Worm (Caenorhabditis elegans): Measurements from ENCODE around the gene sorf-2.
A peak's percentile ranks its signal among the peaks of the same experiment; 100 is the strongest.

Gene sorf-2

ce11 chrIII:5305725-5306124 is 20.7 kb upstream of the sorf-2 start (continued):
- peak; percentile 64 for TF ChIP-seq ceh-27 (GFP tag; optimal IDR thresholded peaks at IDR 0.05)
- TF ChIP-seq aptf-2 (GFP tag; conservative IDR thresholded peaks at IDR 0.05): peak; percentile 72; the same call in 1 of the 2 replicates
- TF ChIP-seq F57C9.4 (tag; optimal IDR thresholded peaks at IDR 0.05): no peak
- TF ChIP-seq efl-1 (GFP tag; optimal IDR thresholded peaks at IDR 0.05): peak; percentile 11
- TF ChIP-seq ZK185.1 (tag; optimal IDR thresholded peaks at IDR 0.05; ENCODE audit: poor library complexity, severe bottlenecking): peak; percentile 94
- TF ChIP-seq mel-28 (tag; optimal IDR thresholded peaks at IDR 0.05; ENCODE audit: borderline replicate concordance): no peak
- peak; percentile 85 for TF ChIP-seq him-1 (tag; optimal IDR thresholded peaks at IDR 0.05)
- peak; percentile 74 for TF ChIP-seq lin-54 (GFP tag; optimal IDR thresholded peaks at IDR 0.05)
- TF ChIP-seq snpc-1.3 (tag; optimal IDR thresholded peaks at IDR 0.05; ENCODE audit: insufficient read depth): peak; percentile 75
- peak; percentile 80 for TF ChIP-seq ztf-18 (tag; optimal IDR thresholded peaks at IDR 0.05)
- peak; percentile 60; the same call in 1 of the 2 replicates for TF ChIP-seq Y67H2A.10 (GFP tag; conservative IDR thresholded peaks at IDR 0.05)
- TF ChIP-seq hlh-26 (GFP tag; conservative IDR thresholded peaks at IDR 0.05): no peak
- TF ChIP-seq hmg-1.2 (GFP tag; IDR thresholded peaks at IDR 0.05): peak; percentile 84
- peak; percentile 81 for TF ChIP-seq fkh-3 (tag; optimal IDR thresholded peaks at IDR 0.05)
- TF ChIP-seq rec-8 (tag; optimal IDR thresholded peaks at IDR 0.05): peak; percentile 83 to 93
- TF ChIP-seq K11D2.4 (GFP tag; IDR thresholded peaks at IDR 0.05): no peak
- TF ChIP-seq sptf-2 (GFP tag; optimal IDR thresholded peaks at IDR 0.05): no peak
- TF ChIP-seq nhr-90 (tag; optimal IDR thresholded peaks at IDR 0.05): peak; percentile 95
- no peak for TF ChIP-seq Y79H2A.3 (GFP tag; conservative IDR thresholded peaks at IDR 0.05)
- no peak; the same call in 1 of the 2 replicates for TF ChIP-seq Y53F4B.3 (GFP tag; IDR thresholded peaks at IDR 0.05)
- TF ChIP-seq ekl-4 (GFP tag; IDR thresholded peaks at IDR 0.05): no peak; the same call in 1 of the 2 replicates
- no peak for TF ChIP-seq egl-18 (GFP tag; IDR thresholded peaks at IDR 0.05)
- peak; percentile 67 for TF ChIP-seq hrde-1 (tag; optimal IDR thresholded peaks at IDR 0.05; ENCODE audit: borderline replicate concordance)
- TF ChIP-seq ceh-40 (GFP tag; IDR thresholded peaks at IDR 0.05): peak; percentile 91
- TF ChIP-seq K12H6.12 (tag; optimal IDR thresholded peaks at IDR 0.05): peak; percentile 24
- TF ChIP-seq ztf-26 (tag; optimal IDR thresholded peaks at IDR 0.05): peak; percentile 29
- peak; percentile 70 for TF ChIP-seq rcor-1 (GFP tag; IDR thresholded peaks at IDR 0.05)
- no peak for TF ChIP-seq ets-4 (GFP tag; optimal IDR thresholded peaks at IDR 0.05)
- TF ChIP-seq nfya-2 (GFP tag; IDR thresholded peaks at IDR 0.05): no peak
- peak; percentile 100 for TF ChIP-seq tbp1 (GFP tag; optimal IDR thresholded peaks at IDR 0.05)
- no peak for TF ChIP-seq C06A6.2 (GFP tag; conservative IDR thresholded peaks at IDR 0.05)

- TF ChIP-seq lsl-1 (GFP tag; optimal IDR thresholded peaks at IDR 0.05) (peak; percentile 38), let-526 (GFP tag; IDR thresholded peaks at IDR 0.05) (no peak), D2030.7 (GFP tag; IDR thresholded peaks at IDR 0.05) (peak; percentile 55), chd-7 (tag; optimal IDR thresholded peaks at IDR 0.05) (no peak), ztf-25 (GFP tag; IDR thresholded peaks at IDR 0.05) (0 out of 2 replicates have a peak, but pooled peaks have one; percentile 39), mcd-1 (GFP tag; IDR thresholded peaks at IDR 0.05) (0 out of 2 replicates have a peak, but pooled peaks have one; percentile 26), F33H1.4 (GFP tag; IDR thresholded peaks at IDR 0.05) (peak; percentile 24; the same call in 1 of the 2 replicates), attf-5 (GFP tag; optimal IDR thresholded peaks at IDR 0.05) (peak; percentile 23), egl-18 (GFP tag; IDR thresholded peaks at IDR 0.05) (no peak), athp-1 (tag; optimal IDR thresholded peaks at IDR 0.05) (peak; percentile 56), F23B12.7 (tag; optimal IDR thresholded peaks at IDR 0.05; ENCODE audit: insufficient read depth) (peak; percentile 57), ccch-3 (GFP tag; optimal IDR thresholded peaks at IDR 0.05) (no peak), snpc-3.4 (tag; optimal IDR thresholded peaks at IDR 0.05) (peak; percentile 45), ceh-100 (GFP tag; IDR thresholded peaks at IDR 0.05) (no peak), unc-62 (GFP tag; optimal IDR thresholded peaks at IDR 0.05) (no peak), dpl-1 (GFP tag; optimal IDR thresholded peaks at IDR 0.05) (peak; percentile 55), dox-1 (GFP tag; IDR thresholded peaks at IDR 0.05) (peak; percentile 59), rpc-1 (optimal IDR thresholded peaks at IDR 0.05) (no peak), rpc-1 (tag; optimal IDR thresholded peaks at IDR 0.05) (no peak)
Observed at ce11 chrIII:5308278-5308677, 18.1 kb upstream of the sorf-2 start, which contains the start of gene mog-3. Gene mog-3, plus strand, starts transcription at chrIII:5308596.
